Fruit fly (Drosophila melanogaster): ENCODE data around the gene Smvt.

Gene Smvt

dm6 chr3R:31711270-31712029, 49.9 kb downstream of the Smvt start:
- TF ChIP-seq h (optimal IDR thresholded peaks at IDR 0.05): no peak
- no peak for TF ChIP-seq Sin3A (optimal IDR thresholded peaks at IDR 0.05)
- TF ChIP-seq psq (optimal IDR thresholded peaks at IDR 0.05): no peak
- no peak for TF ChIP-seq ttk (optimal IDR thresholded peaks at IDR 0.05)
- TF ChIP-seq Myc (optimal IDR thresholded peaks at IDR 0.05): no peak
- TF ChIP-seq insv (optimal IDR thresholded peaks at IDR 0.05): no peak

dm6 chr3R:31709769-31710168, 51.6 kb downstream of the Smvt start:
- TF ChIP-seq insv (optimal IDR thresholded peaks at IDR 0.05): no peak
